Worm (Caenorhabditis elegans) whole organism, L2 larva: ENCODE results near the gene txt-18.

ENCODE experiments used
- C34F6.9 ChIP-seq: fragments of 150-350 bp; optimal IDR thresholded peaks from 2 replicates; lab custom pipeline; 2014; ENCODE audit warnings: missing biosample characterization, missing genetic modification characterization
- F13H6.1 ChIP-seq: sonication (generic microtip); optimal IDR thresholded peaks from 2 replicates; lab custom pipeline; 2016; ENCODE audit warnings: missing genetic modification characterization, missing compliant biosample characterization
- R02D3.7 ChIP-seq: fragments of 150-350 bp; optimal IDR thresholded peaks from 2 replicates; lab custom pipeline; 2014; ENCODE audit warnings: missing biosample characterization, missing genetic modification characterization
- ZK546.5 ChIP-seq: sonication (generic microtip); optimal IDR thresholded peaks from 2 replicates; lab custom pipeline; 2017; ENCODE audit warnings: missing biosample characterization, missing genetic modification characterization
- alr-1 ChIP-seq: fragments of 150-350 bp; optimal IDR thresholded peaks from 2 replicates; lab custom pipeline; 2014; ENCODE audit warnings: missing biosample characterization, missing genetic modification characterization
- ama-1 ChIP-seq: fragments of 150-350 bp; optimal IDR thresholded peaks from 2 replicates; lab custom pipeline; 2018; ENCODE audit warnings: inconsistent platforms
- blmp-1 ChIP-seq: sonication (generic microtip); optimal IDR thresholded peaks from 2 replicates; lab custom pipeline; 2017; ENCODE audit warnings: missing genetic modification characterization, mild to moderate bottlenecking, missing compliant biosample characterization, antibody characterized with exemption, moderate library complexity; ENCODE audit not compliant: insufficient read depth
- ceh-16 ChIP-seq: fragments of 150-350 bp; optimal IDR thresholded peaks from 2 replicates; lab custom pipeline; 2014; ENCODE audit warnings: missing biosample characterization, missing genetic modification characterization
- ceh-82 ChIP-seq: fragments of 150-350 bp; optimal IDR thresholded peaks from 2 replicates; lab custom pipeline; 2014; ENCODE audit warnings: missing biosample characterization, missing genetic modification characterization
- crh-2 ChIP-seq: sonication (generic microtip); optimal IDR thresholded peaks from 2 replicates; lab custom pipeline; 2017; ENCODE audit warnings: missing biosample characterization, missing genetic modification characterization
- dmd-4 ChIP-seq: sonication (generic microtip); optimal IDR thresholded peaks from 2 replicates; lab custom pipeline; 2017; ENCODE audit warnings: missing biosample characterization, missing genetic modification characterization
- egl-27 ChIP-seq: sonication (generic microtip); optimal IDR thresholded peaks from 3 replicates; lab custom pipeline; 2017; ENCODE audit warnings: missing biosample characterization, missing genetic modification reagents, missing genetic modification characterization
- elt-1 ChIP-seq: fragments of 150-350 bp; optimal IDR thresholded peaks from 2 replicates; lab custom pipeline; 2014; ENCODE audit warnings: missing biosample characterization, missing genetic modification characterization
- fos-1 ChIP-seq: fragments of 150-350 bp; optimal IDR thresholded peaks from 2 replicates; lab custom pipeline; 2014; ENCODE audit warnings: missing biosample characterization, missing genetic modification characterization
- gmeb-1 ChIP-seq: fragments of 150-350 bp; optimal IDR thresholded peaks from 2 replicates; lab custom pipeline; 2014; ENCODE audit warnings: missing biosample characterization, missing genetic modification characterization
- lin-11 ChIP-seq: fragments of 150-350 bp; sonication (generic microtip); optimal IDR thresholded peaks from 2 replicates; lab custom pipeline; 2014; ENCODE audit warnings: missing biosample characterization, missing genetic modification characterization, inconsistent platforms, mixed read lengths
- lin-13 ChIP-seq: fragments of 150-350 bp; optimal IDR thresholded peaks from 2 replicates; lab custom pipeline; 2014; ENCODE audit warnings: missing biosample characterization, missing genetic modification reagents, missing genetic modification characterization
- lsy-2 ChIP-seq, 2 experiments: fragments of 150-350 bp in 1 of 2; sonication (generic microtip) in 1 of 2; optimal IDR thresholded peaks; 2 replicates each; lab custom pipeline; 2014 to 2017; ENCODE audit warnings: missing biosample characterization in 2 of 2, missing genetic modification characterization in 2 of 2
- mab-5 ChIP-seq: fragments of 150-350 bp; optimal IDR thresholded peaks from 2 replicates; lab custom pipeline; 2014; ENCODE audit warnings: missing biosample characterization, missing genetic modification characterization
- mdl-1 ChIP-seq, 2 experiments: fragments of 150-350 bp in 1 of 2; sonication (generic microtip) in 1 of 2; optimal IDR thresholded peaks; 2 replicates each; lab custom pipeline; 2017; ENCODE audit warnings: missing biosample characterization in 2 of 2, missing genetic modification characterization in 2 of 2
- nhr-10 ChIP-seq: sonication (generic microtip); optimal IDR thresholded peaks from 2 replicates; lab custom pipeline; 2017; ENCODE audit warnings: missing biosample characterization, missing genetic modification characterization
- nhr-11 ChIP-seq: fragments of 150-350 bp; optimal IDR thresholded peaks from 2 replicates; lab custom pipeline; 2014; ENCODE audit warnings: missing biosample characterization, missing genetic modification characterization
- nhr-12 ChIP-seq: fragments of 150-350 bp; optimal IDR thresholded peaks from 2 replicates; lab custom pipeline; 2014; ENCODE audit warnings: missing biosample characterization, missing genetic modification characterization
- nhr-129 ChIP-seq: fragments of 150-350 bp; optimal IDR thresholded peaks from 2 replicates; lab custom pipeline; 2014; ENCODE audit warnings: missing biosample characterization, missing genetic modification characterization
- nhr-21 ChIP-seq: fragments of 150-350 bp; optimal IDR thresholded peaks from 2 replicates; lab custom pipeline; 2014; ENCODE audit warnings: missing biosample characterization, missing genetic modification characterization
- nhr-23 ChIP-seq: fragments of 150-350 bp; optimal IDR thresholded peaks from 2 replicates; lab custom pipeline; 2014; ENCODE audit warnings: missing biosample characterization, missing genetic modification reagents, missing genetic modification characterization
- nhr-237 ChIP-seq: fragments of 150-350 bp; optimal IDR thresholded peaks from 2 replicates; lab custom pipeline; 2014; ENCODE audit warnings: missing biosample characterization, missing genetic modification characterization
- nhr-25 ChIP-seq: fragments of 150-350 bp; sonication (generic microtip); optimal IDR thresholded peaks from 3 replicates; lab custom pipeline; 2014; ENCODE audit warnings: missing biosample characterization, missing genetic modification characterization
- peb-1 ChIP-seq: fragments of 150-350 bp; optimal IDR thresholded peaks from 2 replicates; lab custom pipeline; 2014; ENCODE audit warnings: missing biosample characterization, missing genetic modification characterization
- sem-4 ChIP-seq: fragments of 150-350 bp; optimal IDR thresholded peaks from 2 replicates; lab custom pipeline; 2014; ENCODE audit warnings: missing biosample characterization, missing genetic modification reagents, missing genetic modification characterization
- sma-3 ChIP-seq: sonication (generic microtip); optimal IDR thresholded peaks from 2 replicates; lab custom pipeline; 2016; ENCODE audit warnings: missing genetic modification reagents, missing genetic modification characterization, missing compliant biosample characterization
- sma-9 ChIP-seq, 2 experiments: fragments of 150-350 bp in 1 of 2; sonication (generic microtip) in 1 of 2; optimal IDR thresholded peaks; 2 replicates each; lab custom pipeline; 2014 to 2016; ENCODE audit warnings: missing genetic modification characterization in 2 of 2, mild to moderate bottlenecking in 1 of 2, missing biosample characterization in 1 of 2, missing compliant biosample characterization in 1 of 2, missing genetic modification reagents in 1 of 2, moderate library complexity in 1 of 2
- snpc-4 ChIP-seq: fragments of 150-350 bp; optimal IDR thresholded peaks from 2 replicates; lab custom pipeline; 2014; ENCODE audit warnings: missing biosample characterization, missing genetic modification characterization
- zag-1 ChIP-seq: fragments of 150-350 bp; optimal IDR thresholded peaks from 2 replicates; lab custom pipeline; 2014; ENCODE audit warnings: missing biosample characterization, missing genetic modification characterization

Gene txt-18

DNA sequence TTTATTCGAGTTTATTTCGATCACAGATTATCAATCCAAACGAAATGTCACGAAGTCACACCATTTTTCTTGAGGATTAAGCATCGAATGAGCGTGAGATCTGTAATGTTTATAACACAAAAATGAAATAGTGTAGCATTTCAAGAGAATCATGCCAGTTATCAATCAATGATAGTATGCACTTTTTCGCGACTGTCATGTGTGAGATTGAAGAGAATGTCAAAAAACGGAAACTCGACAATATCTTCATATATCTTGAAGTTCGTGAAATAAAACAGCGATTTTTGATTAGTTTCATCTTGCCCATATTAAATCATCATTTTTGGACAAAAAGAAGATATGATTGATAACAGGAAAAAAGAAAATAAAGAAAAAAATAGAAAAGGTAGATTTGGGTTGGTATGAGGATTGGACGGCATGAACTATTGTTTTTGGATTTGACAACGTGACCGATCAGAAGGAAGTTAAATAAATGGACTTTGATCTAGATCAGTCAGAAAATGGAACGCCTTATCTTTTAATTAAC, 35.2 kb downstream of the txt-18 start:
- TF ChIP-seq nhr-129 (tag; lab: Kevin White, UChicago) (no peak), mab-5 (tag; lab: Kevin White, UChicago) (no peak), dmd-4 (tag; lab: Kevin White, UChicago) (no peak), elt-1 (tag; lab: Kevin White, UChicago) (no peak), sma-9 (GFP tag; optimal IDR thresholded peaks at IDR 0.05; lab: Kevin White, UChicago) (peak; percentile 35), sma-9 (tag; optimal IDR thresholded peaks at IDR 0.05; lab: Kevin White, UChicago) (no peak), nhr-21 (tag; lab: Kevin White, UChicago) (peak; percentile 69), sma-3 (GFP tag; lab: Kevin White, UChicago) (peak; percentile 10), fos-1 (peak; percentile 44)

DNA sequence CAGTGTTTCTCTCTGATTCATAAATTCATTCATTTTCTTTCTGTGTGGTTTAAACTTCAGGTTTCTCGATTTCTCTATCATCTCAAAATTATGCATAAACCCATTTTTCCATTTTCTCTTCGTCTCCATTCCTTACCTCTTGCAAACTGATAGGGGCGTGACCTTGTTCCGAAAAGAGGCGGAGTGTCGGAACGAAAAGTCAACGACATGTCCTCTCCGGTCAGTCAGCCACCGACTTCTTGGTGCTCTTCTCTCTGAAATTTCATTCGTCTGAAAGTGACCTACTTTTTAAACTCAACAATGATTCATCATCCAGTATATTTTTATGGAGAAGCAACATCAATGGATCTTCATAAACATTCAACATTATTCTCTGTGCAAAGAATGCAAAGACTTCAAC, 37.0 kb downstream of the txt-18 start, which contains the start of gene F58F12.12:
TSS of gene F58F12.12 (plus strand) at position 301 of the 400 bp plus-strand sequence.
- TF ChIP-seq nhr-12 (tag; lab: Kevin White, UChicago) (no peak), nhr-10 (tag; lab: Kevin White, UChicago) (no peak), R02D3.7 (tag; lab: Kevin White, UChicago) (no peak), nhr-237 (tag; lab: Kevin White, UChicago) (no peak), zag-1 (tag; lab: Kevin White, UChicago) (no peak), gmeb-1 (tag; lab: Kevin White, UChicago) (no peak), fos-1 (peak; percentile 3)

DNA sequence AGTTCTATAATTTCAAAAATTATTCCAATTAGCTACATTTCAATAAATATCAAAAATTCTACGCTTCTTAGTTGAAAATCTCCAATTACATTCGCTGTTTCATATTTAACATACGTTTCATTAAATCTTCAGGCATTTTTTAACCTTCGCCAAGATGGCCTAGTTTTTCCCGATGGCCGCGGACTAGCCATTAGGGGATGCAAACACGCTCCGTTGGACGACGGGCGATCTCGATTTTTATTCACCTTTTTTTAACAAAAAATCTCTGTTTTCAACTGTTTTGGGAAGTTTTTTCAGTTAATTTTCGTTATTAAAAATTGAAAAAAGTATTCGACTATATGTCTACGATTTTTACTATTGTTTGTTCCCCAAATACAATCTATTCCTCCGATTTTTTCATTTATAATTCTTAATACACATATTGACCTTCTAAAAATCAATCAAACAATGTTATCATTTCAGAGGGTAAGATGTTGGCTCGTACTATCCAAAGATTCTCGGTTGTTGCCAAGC, 39.4 kb downstream of the txt-18 start, which contains the start of gene F58F12.1:
TSS of gene F58F12.1 (plus strand) at position 463 of the 513 bp plus-strand sequence.
- TF ChIP-seq ama-1 (lab: Kevin White, UChicago) = no peak
- TF ChIP-seq sma-9 (GFP tag; optimal IDR thresholded peaks at IDR 0.05; lab: Kevin White, UChicago) = peak; percentile 41
- TF ChIP-seq sma-9 (tag; optimal IDR thresholded peaks at IDR 0.05; lab: Kevin White, UChicago) = no peak
- peak; percentile 61 for TF ChIP-seq lin-13 (GFP tag; lab: Kevin White, UChicago)
- no peak for TF ChIP-seq F13H6.1 (tag; lab: Kevin White, UChicago)
- peak; percentile 61 for TF ChIP-seq nhr-129 (tag; lab: Kevin White, UChicago)
- peak; percentile 66 for TF ChIP-seq gmeb-1 (tag; lab: Kevin White, UChicago)
- TF ChIP-seq blmp-1 (tag; lab: Kevin White, UChicago) = no peak
- TF ChIP-seq snpc-4 (tag; lab: Kevin White, UChicago) = peak; percentile 28
- TF ChIP-seq nhr-23 (tag; lab: Kevin White, UChicago) = no peak
- TF ChIP-seq egl-27 = no peak
- TF ChIP-seq alr-1 = no peak
- peak; percentile 39 to 78 for TF ChIP-seq lsy-2 (tag; optimal IDR thresholded peaks at IDR 0.05; lab: Kevin White, UChicago)
- TF ChIP-seq mdl-1 (tag; optimal IDR thresholded peaks at IDR 0.05; lab: Kevin White, UChicago) = no peak
- TF ChIP-seq elt-1 (tag; lab: Kevin White, UChicago) = no peak
- TF ChIP-seq nhr-21 (tag; lab: Kevin White, UChicago) = peak; percentile 16
- TF ChIP-seq nhr-11 = no peak
- no peak for TF ChIP-seq ZK546.5 (tag; lab: Kevin White, UChicago)
- TF ChIP-seq nhr-10 (tag; lab: Kevin White, UChicago) = no peak
- no peak for TF ChIP-seq ceh-82 (tag; lab: Kevin White, UChicago)
- peak; percentile 38 for TF ChIP-seq sem-4 (tag; lab: Kevin White, UChicago)
- TF ChIP-seq zag-1 (tag; lab: Kevin White, UChicago) = no peak
- peak; percentile 18 for TF ChIP-seq sma-3 (GFP tag; lab: Kevin White, UChicago)
- TF ChIP-seq lin-11 (tag; lab: Kevin White, UChicago) = no peak
- TF ChIP-seq crh-2 (tag; lab: Kevin White, UChicago) = peak; percentile 24
- no peak for TF ChIP-seq ceh-16 (tag; lab: Kevin White, UChicago)
- no peak for TF ChIP-seq peb-1
- peak; percentile 81 for TF ChIP-seq C34F6.9 (tag; lab: Kevin White, UChicago)
- no peak for TF ChIP-seq nhr-25 (tag; lab: Kevin White, UChicago)
- TF ChIP-seq dmd-4 (tag; lab: Kevin White, UChicago) = no peak
- peak; percentile 67 for TF ChIP-seq fos-1

DNA sequence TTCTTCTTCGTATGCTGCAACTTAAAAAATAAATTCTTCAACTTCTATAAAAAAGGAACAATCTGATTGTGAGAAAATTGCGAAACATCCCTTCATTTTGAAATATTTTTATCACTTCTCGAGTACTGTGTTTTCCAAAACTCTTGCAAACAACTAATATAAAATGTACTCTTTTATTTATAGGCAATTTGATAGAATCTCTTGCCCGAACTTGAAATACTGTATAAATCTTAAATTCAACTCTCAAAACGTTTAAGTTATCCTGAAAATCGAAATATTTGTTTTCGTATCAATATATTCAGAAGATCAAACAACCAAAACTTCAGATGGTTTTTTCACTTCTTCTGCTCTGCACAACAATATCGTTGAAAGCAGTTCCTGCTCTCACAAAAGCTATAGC, 42.6 kb downstream of the txt-18 start, which contains the start of gene F58F12.4:
TSS of gene F58F12.4 (plus strand) at position 301 of the 400 bp plus-strand sequence.
- no peak for TF ChIP-seq ceh-16 (tag; lab: Kevin White, UChicago)
- no peak for TF ChIP-seq F13H6.1 (tag; lab: Kevin White, UChicago)
- TF ChIP-seq nhr-10 (tag; lab: Kevin White, UChicago) = no peak
